Fruit fly (Drosophila melanogaster) whole organism, wandering third instar larva: Measurements from ENCODE around the gene Aplip1.

Experiments
- Abd-B ChIP-seq: fragments of >200 bp; optimal IDR thresholded peaks from 2 replicates; lab custom pipeline; 2017; ENCODE audit warnings: missing biosample characterization, missing genetic modification characterization
- CG32264 ChIP-seq: fragments of 200-800 bp; sonication (Bioruptor generic); optimal IDR thresholded peaks from 2 replicates; lab custom pipeline; 2016; ENCODE audit warnings: missing biosample characterization, missing genetic modification characterization
- CG9705 ChIP-seq: fragments of 200-800 bp; sonication (Bioruptor generic); optimal IDR thresholded peaks from 2 replicates; lab custom pipeline; 2018; ENCODE audit warnings: missing biosample characterization, mild to moderate bottlenecking, missing genetic modification characterization
- CrebA ChIP-seq: fragments of 200-800 bp; sonication (Bioruptor generic); optimal IDR thresholded peaks from 2 replicates; lab custom pipeline; 2016; ENCODE audit warnings: missing biosample characterization, mild to moderate bottlenecking, missing genetic modification characterization, borderline replicate concordance
- Dfd ChIP-seq: fragments of >200 bp; optimal IDR thresholded peaks from 2 replicates; lab custom pipeline; 2017; ENCODE audit warnings: missing biosample characterization, missing genetic modification characterization
- Dif ChIP-seq: fragments of 200-275, 200-300 bp; sonication (Bioruptor generic); optimal IDR thresholded peaks from 2 replicates; lab custom pipeline; 2018; ENCODE audit warnings: missing biosample characterization, missing genetic modification characterization; ENCODE audit not compliant: partially characterized antibody
- GATAd ChIP-seq: sonication (Bioruptor generic); optimal IDR thresholded peaks from 2 replicates; lab custom pipeline; 2016; ENCODE audit warnings: missing biosample characterization, missing genetic modification characterization
- Hnf4 ChIP-seq: fragments of 200-800 bp; sonication (Bioruptor generic); optimal IDR thresholded peaks from 2 replicates; lab custom pipeline; 2016; ENCODE audit warnings: missing biosample characterization, mild to moderate bottlenecking, missing genetic modification characterization
- Hr78 ChIP-seq: fragments of >200 bp; optimal IDR thresholded peaks from 2 replicates; lab custom pipeline; 2017; ENCODE audit warnings: missing biosample characterization, missing genetic modification characterization
- Hr83 ChIP-seq: fragments of 200-300 bp; sonication (Bioruptor generic); optimal IDR thresholded peaks from 2 replicates; lab custom pipeline; 2016; ENCODE audit warnings: missing biosample characterization, mild to moderate bottlenecking, missing genetic modification characterization, moderate library complexity; ENCODE audit not compliant: poor library complexity, severe bottlenecking
- Jra ChIP-seq: sonication (Bioruptor generic); optimal IDR thresholded peaks from 2 replicates; lab custom pipeline; 2016; ENCODE audit warnings: missing biosample characterization, missing genetic modification characterization
- Mio ChIP-seq: sonication (Bioruptor generic); optimal IDR thresholded peaks from 2 replicates; lab custom pipeline; 2016; ENCODE audit warnings: missing biosample characterization, missing genetic modification characterization
- Myc ChIP-seq: fragments of >200 bp; optimal IDR thresholded peaks from 2 replicates; lab custom pipeline; 2017
- N ChIP-seq: fragments of >200 bp; optimal IDR thresholded peaks from 2 replicates; lab custom pipeline; 2018; ENCODE audit warnings: missing biosample characterization, missing external identifiers, missing genetic modification characterization
- OdsH ChIP-seq: fragments of 200-800 bp; sonication (Bioruptor generic); optimal IDR thresholded peaks from 2 replicates; lab custom pipeline; 2016; ENCODE audit warnings: missing biosample characterization, mild to moderate bottlenecking, missing genetic modification characterization
- Rel ChIP-seq, 2 experiments: fragments of 200-800 bp; sonication (Bioruptor generic) in 1 of 2; optimal IDR thresholded peaks; 2 replicates in 1 of 2; 3 replicates in 1 of 2; lab custom pipeline; 2016 to 2019; ENCODE audit warnings: mild to moderate bottlenecking in 2 of 2, missing biosample characterization in 2 of 2, missing genetic modification characterization in 2 of 2, moderate library complexity in 1 of 2
- Sp1 ChIP-seq: fragments of 200-800 bp; sonication (Bioruptor generic); optimal IDR thresholded peaks from 3 replicates; lab custom pipeline; 2019; ENCODE audit warnings: missing biosample characterization, mild to moderate bottlenecking, missing genetic modification characterization, moderate library complexity
- Vsx2 ChIP-seq: fragments of 200-300, 225-300 bp; sonication (Bioruptor generic); optimal IDR thresholded peaks from 2 replicates; lab custom pipeline; 2018; ENCODE audit warnings: missing biosample characterization, missing genetic modification characterization; ENCODE audit not compliant: partially characterized antibody
- br ChIP-seq: fragments of 200-800 bp; sonication (Bioruptor generic); optimal IDR thresholded peaks from 2 replicates; lab custom pipeline; 2016; ENCODE audit warnings: missing biosample characterization, missing genetic modification characterization
- brk ChIP-seq: fragments of 200-800 bp; sonication (Bioruptor generic); optimal IDR thresholded peaks from 2 replicates; lab custom pipeline; 2016; ENCODE audit warnings: missing biosample characterization, mild to moderate bottlenecking, missing genetic modification characterization
- dl ChIP-seq, 2 experiments: fragments of 175-275, 200-275 bp in 1 of 2; fragments of 200-275 bp in 1 of 2; sonication (Bioruptor generic); optimal IDR thresholded peaks; lab custom pipeline; 2018; ENCODE audit warnings: mild to moderate bottlenecking in 2 of 2, missing biosample characterization in 2 of 2, missing genetic modification characterization in 2 of 2, moderate library complexity in 2 of 2; ENCODE audit not compliant: partially characterized antibody in 2 of 2, insufficient read depth in 1 of 2
- dmrt93B ChIP-seq: fragments of 200-800 bp; sonication (Bioruptor generic); optimal IDR thresholded peaks from 2 replicates; lab custom pipeline; 2018; ENCODE audit warnings: missing biosample characterization, mild to moderate bottlenecking, missing genetic modification characterization
- dsf ChIP-seq: sonication (Bioruptor generic); optimal IDR thresholded peaks from 2 replicates; lab custom pipeline; 2016; ENCODE audit warnings: missing biosample characterization, missing genetic modification characterization, borderline replicate concordance
- ey ChIP-seq: fragments of 200-800 bp; sonication (Bioruptor generic); optimal IDR thresholded peaks from 2 replicates; lab custom pipeline; 2016; ENCODE audit warnings: missing biosample characterization, missing genetic modification characterization
- foxo ChIP-seq, 2 experiments: fragments of 200-800 bp; sonication (Bioruptor generic); optimal IDR thresholded peaks; 2 replicates in 1 of 2; 3 replicates in 1 of 2; lab custom pipeline; 2016 to 2017; ENCODE audit warnings: missing biosample characterization in 2 of 2, missing genetic modification characterization in 2 of 2
- fru ChIP-seq: fragments of 200-800 bp; sonication (Bioruptor generic); optimal IDR thresholded peaks from 3 replicates; lab custom pipeline; 2016; ENCODE audit warnings: missing biosample characterization, mild to moderate bottlenecking, missing genetic modification characterization
- h ChIP-seq: fragments of 200-800 bp; sonication (Bioruptor generic); optimal IDR thresholded peaks from 3 replicates; lab custom pipeline; 2016; ENCODE audit warnings: missing biosample characterization, mild to moderate bottlenecking, missing genetic modification characterization
- jim ChIP-seq: fragments of 175-275, 200-325 bp; sonication (Bioruptor generic); optimal IDR thresholded peaks from 2 replicates; lab custom pipeline; 2016; ENCODE audit warnings: missing biosample characterization, mild to moderate bottlenecking, missing genetic modification characterization
- lola ChIP-seq: fragments of >200 bp; optimal IDR thresholded peaks from 2 replicates; lab custom pipeline; 2017; ENCODE audit warnings: missing biosample characterization, missing genetic modification characterization
- pan ChIP-seq: fragments of >200 bp; optimal IDR thresholded peaks from 2 replicates; lab custom pipeline; 2017
- psq ChIP-seq: fragments of 200-800 bp; sonication (Bioruptor generic); optimal IDR thresholded peaks from 3 replicates; lab custom pipeline; 2017; ENCODE audit warnings: missing biosample characterization, mild to moderate bottlenecking, missing genetic modification characterization, moderate library complexity
- rgr ChIP-seq: fragments of 200-800 bp; sonication (Bioruptor generic); optimal IDR thresholded peaks from 3 replicates; lab custom pipeline; 2016; ENCODE audit warnings: missing biosample characterization, mild to moderate bottlenecking, missing genetic modification characterization
- sage ChIP-seq: fragments of 200-800 bp; sonication (Bioruptor generic); optimal IDR thresholded peaks from 2 replicates; lab custom pipeline; 2016; ENCODE audit warnings: missing biosample characterization, mild to moderate bottlenecking, missing genetic modification characterization
- sv ChIP-seq: fragments of 200-800 bp; sonication (Bioruptor generic); optimal IDR thresholded peaks from 3 replicates; lab custom pipeline; 2016; ENCODE audit warnings: missing biosample characterization, missing genetic modification characterization
- tai ChIP-seq: sonication (Bioruptor generic); optimal IDR thresholded peaks from 2 replicates; lab custom pipeline; 2016; ENCODE audit warnings: missing biosample characterization, missing genetic modification characterization
- usp ChIP-seq: fragments of >200 bp; optimal IDR thresholded peaks from 2 replicates; lab custom pipeline; 2017; ENCODE audit warnings: missing biosample characterization, missing genetic modification characterization
- woc ChIP-seq: sonication (Bioruptor generic); optimal IDR thresholded peaks from 2 replicates; lab custom pipeline; 2016; ENCODE audit warnings: missing biosample characterization, mild to moderate bottlenecking, missing genetic modification characterization

Gene Aplip1

dm6 chr3L:1176515-1176914, 19.6 kb upstream of the Aplip1 start:
- no peak for TF ChIP-seq woc (GFP tag; lab: Kevin White, UChicago)
- TF ChIP-seq pan (lab: Kevin White, UChicago): no peak
- no peak for TF ChIP-seq N (GFP tag; lab: Kevin White, UChicago)
- no peak for TF ChIP-seq Jra (GFP tag; lab: Kevin White, UChicago)
- no peak for TF ChIP-seq Dif (GFP tag; lab: Kevin White, UChicago)
- TF ChIP-seq psq (GFP tag; lab: Kevin White, UChicago): no peak
- TF ChIP-seq Vsx2: no peak
- TF ChIP-seq Sp1 (GFP tag; lab: Kevin White, UChicago): no peak
- no peak for TF ChIP-seq Rel (GFP tag; optimal IDR thresholded peaks at IDR 0.05; lab: Kevin White, UChicago)
- no peak for TF ChIP-seq Rel (tag; optimal IDR thresholded peaks at IDR 0.05; lab: Kevin White, UChicago)
- no peak for TF ChIP-seq OdsH
- TF ChIP-seq Hr78 (GFP tag; lab: Kevin White, UChicago): no peak
- TF ChIP-seq dsf (GFP tag; lab: Kevin White, UChicago): no peak
- TF ChIP-seq dmrt93B (GFP tag; lab: Kevin White, UChicago): no peak
- no peak for TF ChIP-seq CrebA (GFP tag; lab: Kevin White, UChicago)
- no peak for TF ChIP-seq Abd-B (GFP tag; lab: Kevin White, UChicago)
- TF ChIP-seq Hnf4 (GFP tag; lab: Kevin White, UChicago): no peak

- peak; percentile 13 for TF ChIP-seq rgr (GFP tag; lab: Kevin White, UChicago)
- peak; percentile 34 for TF ChIP-seq psq (GFP tag; lab: Kevin White, UChicago)
- peak; percentile 5 for TF ChIP-seq Vsx2
- TF ChIP-seq jim (GFP tag; lab: Kevin White, UChicago): no peak
- TF ChIP-seq lola (GFP tag; lab: Kevin White, UChicago): no peak
- TF ChIP-seq Myc (lab: Kevin White, UChicago): no peak
- TF ChIP-seq CrebA (GFP tag; lab: Kevin White, UChicago): peak; percentile 5
- no peak for TF ChIP-seq foxo (GFP tag; optimal IDR thresholded peaks at IDR 0.05; lab: Kevin White, UChicago)
- peak in 1 of 2 experiments; percentile 4 for TF ChIP-seq dl (GFP tag; optimal IDR thresholded peaks at IDR 0.05; lab: Kevin White, UChicago; ENCODE audit: insufficient read depth in 1 of 2, partially characterized antibody in 2 of 2)
- TF ChIP-seq Dif (GFP tag; lab: Kevin White, UChicago): peak; percentile 77
- no peak for TF ChIP-seq dmrt93B (GFP tag; lab: Kevin White, UChicago)
Observed at dm6 chr3L:1177085-1177484, 19.0 kb upstream of the Aplip1 start, which contains the start of gene bab2. Gene bab2 (minus strand): TSS chr3L:1177276.

dm6 chr3L:1178115-1178583, 18.0 kb upstream of the Aplip1 start:
- TF ChIP-seq Mio (GFP tag; lab: Kevin White, UChicago) (no peak), GATAd (GFP tag; lab: Kevin White, UChicago) (no peak), dl (GFP tag; optimal IDR thresholded peaks at IDR 0.05; lab: Kevin White, UChicago; ENCODE audit: insufficient read depth in 1 of 2, partially characterized antibody in 2 of 2) (peak in 1 of 2 experiments; percentile 30), Rel (GFP tag; optimal IDR thresholded peaks at IDR 0.05; lab: Kevin White, UChicago) (no peak), Rel (tag; optimal IDR thresholded peaks at IDR 0.05; lab: Kevin White, UChicago) (peak; percentile 31), brk (GFP tag; lab: Kevin White, UChicago) (no peak), Dif (GFP tag; lab: Kevin White, UChicago) (no peak), N (GFP tag; lab: Kevin White, UChicago) (no peak), Myc (lab: Kevin White, UChicago) (no peak), Sp1 (GFP tag; lab: Kevin White, UChicago) (peak; percentile 28), Jra (GFP tag; lab: Kevin White, UChicago) (no peak), psq (GFP tag; lab: Kevin White, UChicago) (peak; percentile 92), br (GFP tag; lab: Kevin White, UChicago) (no peak), lola (GFP tag; lab: Kevin White, UChicago) (no peak), sage (GFP tag; lab: Kevin White, UChicago) (no peak), rgr (GFP tag; lab: Kevin White, UChicago) (no peak), jim (GFP tag; lab: Kevin White, UChicago) (peak; percentile 68), sv (GFP tag; lab: Kevin White, UChicago) (no peak), CG9705 (no peak), h (GFP tag; lab: Kevin White, UChicago) (no peak), usp (GFP tag; lab: Kevin White, UChicago) (no peak)

- TF ChIP-seq tai (GFP tag; lab: Kevin White, UChicago): no peak
- TF ChIP-seq CG9705: no peak
- no peak for TF ChIP-seq Dfd (GFP tag; lab: Kevin White, UChicago)
- TF ChIP-seq woc (GFP tag; lab: Kevin White, UChicago): no peak
- no peak for TF ChIP-seq Hnf4 (GFP tag; lab: Kevin White, UChicago)
- no peak for TF ChIP-seq lola (GFP tag; lab: Kevin White, UChicago)
- TF ChIP-seq sage (GFP tag; lab: Kevin White, UChicago): no peak
- TF ChIP-seq psq (GFP tag; lab: Kevin White, UChicago): no peak
- peak; percentile 18 for TF ChIP-seq fru (GFP tag; lab: Kevin White, UChicago)
- no peak for TF ChIP-seq Jra (GFP tag; lab: Kevin White, UChicago)
- TF ChIP-seq pan (lab: Kevin White, UChicago): no peak
- no peak for TF ChIP-seq Vsx2
- no peak for TF ChIP-seq jim (GFP tag; lab: Kevin White, UChicago)
- peak in 1 of 2 experiments; percentile 31 for TF ChIP-seq foxo (GFP tag; optimal IDR thresholded peaks at IDR 0.05; lab: Kevin White, UChicago)
- TF ChIP-seq ey (GFP tag; lab: Kevin White, UChicago): peak; percentile 30
- TF ChIP-seq dsf (GFP tag; lab: Kevin White, UChicago): no peak
- no peak for TF ChIP-seq CG32264 (GFP tag; lab: Kevin White, UChicago)
- no peak for TF ChIP-seq Hr83
- no peak for TF ChIP-seq Rel (GFP tag; optimal IDR thresholded peaks at IDR 0.05; lab: Kevin White, UChicago)
- no peak for TF ChIP-seq Rel (tag; optimal IDR thresholded peaks at IDR 0.05; lab: Kevin White, UChicago)
- no peak for TF ChIP-seq Myc (lab: Kevin White, UChicago)
- no peak for TF ChIP-seq brk (GFP tag; lab: Kevin White, UChicago)
- no peak for TF ChIP-seq sv (GFP tag; lab: Kevin White, UChicago)
Observed at dm6 chr3L:1183467-1183866, 12.7 kb upstream of the Aplip1 start.
